Worm (Caenorhabditis elegans): ENCODE data around the gene F54B11.7.

DNA sequence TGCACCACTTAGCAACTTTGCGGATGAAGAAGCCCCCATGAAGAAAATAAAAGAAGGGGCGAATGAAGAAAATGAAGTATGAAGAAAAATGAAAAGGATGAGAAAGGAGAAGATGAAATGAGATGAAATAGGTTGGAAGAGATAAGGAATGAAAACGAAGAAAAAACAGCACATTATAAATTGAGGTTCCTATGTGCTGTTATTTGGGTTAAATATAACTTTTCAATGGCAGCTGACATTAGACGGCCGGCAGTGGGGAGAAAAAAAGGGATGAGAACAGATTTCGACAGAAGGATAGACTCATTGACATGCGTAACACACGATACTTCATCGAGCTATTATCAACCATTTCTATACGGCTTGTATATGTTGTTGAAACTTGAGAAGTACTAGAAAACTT is 38.3 kb upstream of the F54B11.7 start:
- no peak for TF ChIP-seq pqm-1 (tag; optimal IDR thresholded peaks at IDR 0.05)
- no peak for TF ChIP-seq ztf-11 (tag; optimal IDR thresholded peaks at IDR 0.05)
- no peak for TF ChIP-seq elt-1 (tag; optimal IDR thresholded peaks at IDR 0.05)
- TF ChIP-seq pha-4 (tag; optimal IDR thresholded peaks at IDR 0.05): no peak
- TF ChIP-seq ceh-28 (tag; optimal IDR thresholded peaks at IDR 0.05): no peak
- no peak for TF ChIP-seq ztf-4 (tag; optimal IDR thresholded peaks at IDR 0.05)
- TF ChIP-seq elt-3 (tag; optimal IDR thresholded peaks at IDR 0.05): no peak
- TF ChIP-seq fos-1 (tag; optimal IDR thresholded peaks at IDR 0.05): no peak
- TF ChIP-seq R02D3.7 (tag; optimal IDR thresholded peaks at IDR 0.05): no peak

Measured in whole organism, L3 larva.